Worm (Caenorhabditis elegans): ENCODE results near the gene fat-1.

Gene fat-1

DNA sequence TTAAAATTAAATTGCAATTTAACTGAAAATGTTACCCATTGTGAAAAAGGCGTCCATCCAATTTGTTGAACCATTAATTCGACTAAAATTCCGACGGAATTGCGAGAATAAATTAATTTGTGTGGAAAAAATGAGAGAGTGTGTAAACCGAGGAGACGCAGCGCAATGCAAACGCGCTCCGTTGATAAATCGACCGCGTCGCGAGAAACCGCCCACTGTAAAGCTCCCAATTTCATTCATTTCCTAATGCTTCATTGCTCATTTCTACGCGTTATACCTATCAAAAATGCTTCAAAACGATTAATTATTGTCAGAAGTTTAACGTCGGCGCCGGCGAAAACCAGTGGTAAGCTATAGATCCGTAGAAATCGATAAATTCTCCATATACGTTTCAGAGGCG is 17.7 kb upstream of the fat-1 start, which contains the start of the genes Y67H2A.2 and micu-1:
Y67H2A.2 (minus strand) TSS at position 74 of the 400 bp plus-strand sequence.
micu-1 (plus strand) TSS at position 181 of the 400 bp plus-strand sequence.
- TF ChIP-seq nhr-23 (tag; optimal IDR thresholded peaks at IDR 0.05) (peak; percentile 61), lin-39 (tag; optimal IDR thresholded peaks at IDR 0.05) (peak; percentile 69), pha-4 (tag; optimal IDR thresholded peaks at IDR 0.05) (peak; percentile 64), fkh-10 (GFP tag; optimal IDR thresholded peaks at IDR 0.05) (peak; percentile 64), pqm-1 (tag; optimal IDR thresholded peaks at IDR 0.05) (peak; percentile 20), egl-5 (tag; optimal IDR thresholded peaks at IDR 0.05) (peak; percentile 68), snpc-4 (tag; optimal IDR thresholded peaks at IDR 0.05) (peak; percentile 58), ama-1 (optimal IDR thresholded peaks at IDR 0.05) (peak; percentile 15), unc-39 (tag; optimal IDR thresholded peaks at IDR 0.05) (no peak), fkh-2 (tag; optimal IDR thresholded peaks at IDR 0.05) (no peak), ceh-82 (tag; optimal IDR thresholded peaks at IDR 0.05) (no peak), ztf-11 (tag; optimal IDR thresholded peaks at IDR 0.05) (no peak), lin-15B (tag; optimal IDR thresholded peaks at IDR 0.05) (peak; percentile 90), R02D3.7 (tag; optimal IDR thresholded peaks at IDR 0.05) (peak; percentile 35), ceh-28 (tag; optimal IDR thresholded peaks at IDR 0.05) (peak; percentile 29), nhr-237 (tag; optimal IDR thresholded peaks at IDR 0.05) (no peak), unc-62 (GFP tag; optimal IDR thresholded peaks at IDR 0.05) (no peak), hmg-11 (tag; optimal IDR thresholded peaks at IDR 0.05) (peak; percentile 71), ceh-9 (tag; optimal IDR thresholded peaks at IDR 0.05) (no peak), nfya-1 (tag; optimal IDR thresholded peaks at IDR 0.05; ENCODE audit: insufficient read depth) (peak; percentile 80), nhr-25 (tag; optimal IDR thresholded peaks at IDR 0.05) (peak; percentile 60), elt-2 (tag; optimal IDR thresholded peaks at IDR 0.05) (peak; percentile 35)

DNA sequence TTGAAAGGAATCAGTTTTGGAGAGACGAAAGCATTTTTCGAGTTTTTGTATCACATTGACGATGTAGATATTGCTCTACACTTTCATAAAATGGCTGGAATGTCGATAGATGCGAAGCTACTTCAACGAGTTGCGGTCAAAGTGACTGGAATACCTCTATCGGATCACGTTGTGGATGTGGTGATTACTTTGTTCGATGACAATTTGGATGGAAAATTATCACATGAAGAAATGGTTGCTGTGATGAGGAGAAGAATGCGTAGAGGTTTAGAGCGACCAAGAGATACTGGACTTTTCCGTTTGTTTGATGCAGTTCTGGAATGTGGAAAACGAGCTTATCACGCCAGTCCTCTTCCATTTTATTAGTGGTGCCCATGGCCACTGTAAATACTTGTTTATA is 15.8 kb upstream of the fat-1 start:
- TF ChIP-seq nhr-11 (tag; optimal IDR thresholded peaks at IDR 0.05) = no peak
- no peak for TF ChIP-seq nhr-28 (tag; optimal IDR thresholded peaks at IDR 0.05)
- TF ChIP-seq unc-62 (GFP tag; optimal IDR thresholded peaks at IDR 0.05) = no peak
- no peak for TF ChIP-seq egl-27 (tag; optimal IDR thresholded peaks at IDR 0.05)
- TF ChIP-seq lsy-12 (tag; optimal IDR thresholded peaks at IDR 0.05) = no peak
- no peak for TF ChIP-seq ceh-9 (tag; optimal IDR thresholded peaks at IDR 0.05)
- no peak for TF ChIP-seq R02D3.7 (tag; optimal IDR thresholded peaks at IDR 0.05)
- TF ChIP-seq fos-1 (tag; optimal IDR thresholded peaks at IDR 0.05) = no peak
- TF ChIP-seq egl-5 (tag; optimal IDR thresholded peaks at IDR 0.05) = no peak
- TF ChIP-seq nhr-76 (tag; optimal IDR thresholded peaks at IDR 0.05) = no peak
- no peak for TF ChIP-seq lin-39 (tag; optimal IDR thresholded peaks at IDR 0.05)
- no peak for TF ChIP-seq hmg-11 (tag; optimal IDR thresholded peaks at IDR 0.05)
- no peak for TF ChIP-seq snpc-4 (tag; optimal IDR thresholded peaks at IDR 0.05)
- TF ChIP-seq elt-1 (tag; optimal IDR thresholded peaks at IDR 0.05) = no peak
- TF ChIP-seq jun-1 (tag; optimal IDR thresholded peaks at IDR 0.05) = no peak
- TF ChIP-seq ama-1 (optimal IDR thresholded peaks at IDR 0.05) = no peak
- no peak for TF ChIP-seq ceh-82 (tag; optimal IDR thresholded peaks at IDR 0.05)
- TF ChIP-seq fkh-2 (tag; optimal IDR thresholded peaks at IDR 0.05) = no peak
- no peak for TF ChIP-seq pqm-1 (tag; optimal IDR thresholded peaks at IDR 0.05)

DNA sequence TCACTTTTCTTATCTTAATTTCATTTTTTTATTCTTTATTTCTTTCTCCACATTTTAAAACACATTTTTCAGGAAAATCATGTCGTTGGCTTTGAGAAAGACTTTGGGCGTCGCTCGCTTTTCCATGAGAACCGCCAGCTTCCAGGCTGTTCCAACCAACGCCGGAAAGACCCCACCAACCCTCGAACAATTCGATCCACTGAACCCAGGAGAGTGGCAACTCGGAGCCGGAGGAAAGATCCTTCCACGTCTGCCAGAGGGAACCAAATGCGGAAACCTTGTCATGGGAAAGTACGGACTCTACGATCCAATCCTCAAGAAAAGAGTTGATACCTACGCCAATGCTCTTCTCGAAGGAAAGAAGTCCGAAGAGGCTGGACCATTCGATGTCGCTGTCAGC is 15.3 kb upstream of the fat-1 start, which contains the start of gene kdp-1:
kdp-1 (plus strand) TSS at position 80 of the 400 bp plus-strand sequence.
- no peak for TF ChIP-seq nhr-11 (tag; optimal IDR thresholded peaks at IDR 0.05)
- TF ChIP-seq nfya-1 (tag; optimal IDR thresholded peaks at IDR 0.05; ENCODE audit: insufficient read depth) = no peak
- no peak for TF ChIP-seq ztf-4 (tag; optimal IDR thresholded peaks at IDR 0.05)
- TF ChIP-seq lin-39 (tag; optimal IDR thresholded peaks at IDR 0.05) = no peak
- TF ChIP-seq nhr-23 (tag; optimal IDR thresholded peaks at IDR 0.05) = no peak
- no peak for TF ChIP-seq fkh-2 (tag; optimal IDR thresholded peaks at IDR 0.05)
- no peak for TF ChIP-seq snpc-4 (tag; optimal IDR thresholded peaks at IDR 0.05)
- no peak for TF ChIP-seq unc-39 (tag; optimal IDR thresholded peaks at IDR 0.05)
- TF ChIP-seq skn-1 (tag; optimal IDR thresholded peaks at IDR 0.05) = no peak
- TF ChIP-seq jun-1 (tag; optimal IDR thresholded peaks at IDR 0.05) = no peak
- TF ChIP-seq elt-1 (tag; optimal IDR thresholded peaks at IDR 0.05) = no peak
- TF ChIP-seq elt-2 (tag; optimal IDR thresholded peaks at IDR 0.05) = no peak
- no peak for TF ChIP-seq ztf-11 (tag; optimal IDR thresholded peaks at IDR 0.05)
- no peak for TF ChIP-seq ceh-28 (tag; optimal IDR thresholded peaks at IDR 0.05)

DNA sequence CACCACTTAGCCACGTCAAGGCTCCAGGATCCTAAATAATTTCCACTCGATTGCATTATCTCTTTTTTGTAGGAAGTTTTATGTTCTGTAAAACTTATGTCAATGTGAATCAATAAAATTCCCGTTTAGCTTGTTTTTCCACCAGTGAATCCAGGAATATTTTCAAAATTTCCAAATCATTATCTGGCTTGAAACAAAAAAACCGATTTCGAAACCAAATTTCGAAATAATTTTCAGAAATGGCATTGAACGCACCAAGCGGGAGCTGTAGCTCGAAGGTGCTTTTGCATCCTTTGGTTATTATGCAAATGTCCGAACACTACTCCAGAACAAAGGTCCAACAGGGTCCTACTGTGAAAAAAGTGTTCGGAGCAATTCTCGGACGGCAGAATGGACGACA is 14.9 kb upstream of the fat-1 start, which contains the start of gene csn-6:
csn-6 (plus strand) TSS at position 234 of the 400 bp plus-strand sequence.
- peak; percentile 45 for TF ChIP-seq ama-1 (optimal IDR thresholded peaks at IDR 0.05)
- no peak for TF ChIP-seq ceh-82 (tag; optimal IDR thresholded peaks at IDR 0.05)

DNA sequence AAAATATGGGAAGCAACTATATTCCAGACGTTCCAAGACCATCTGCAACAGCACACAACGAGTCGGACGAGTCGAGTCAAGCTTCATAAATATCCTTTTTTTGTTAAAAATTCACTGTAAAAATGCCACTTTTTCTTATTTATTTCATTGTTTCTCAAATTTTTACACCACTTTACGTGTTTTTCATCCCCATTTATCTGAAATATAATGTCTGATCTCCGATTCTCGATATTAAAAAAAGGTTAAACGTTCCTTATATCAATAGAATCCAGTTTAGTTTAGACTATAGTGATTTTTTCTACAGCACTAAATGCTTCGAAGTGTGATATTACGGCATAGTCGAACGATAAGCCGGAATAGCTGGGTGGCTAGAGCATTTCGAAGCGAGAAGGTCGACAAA is 12.0 kb upstream of the fat-1 start, which contains the start of gene Y67H2A.7:
Y67H2A.7 (plus strand) TSS at position 301 of the 400 bp plus-strand sequence.
- TF ChIP-seq skn-1 (tag; optimal IDR thresholded peaks at IDR 0.05) (no peak), nfya-1 (tag; optimal IDR thresholded peaks at IDR 0.05; ENCODE audit: insufficient read depth) (no peak)
